Worm (Caenorhabditis elegans): Measurements from ENCODE around the gene H06H21.11.
A peak's percentile ranks its signal among the peaks of the same experiment; 100 is the strongest.

H06H21.11 gene

ce11 chrIV:4810377-4810984 is 3.4 kb upstream of the H06H21.11 start, which contains the start of gene eif-1.A:
Gene eif-1.A (plus strand): TSS chrIV:4810934.
- TF ChIP-seq snpc-4 (tag; optimal IDR thresholded peaks at IDR 0.05) (no peak), sem-2 (GFP tag; optimal IDR thresholded peaks at IDR 0.05) (no peak), nhr-237 (tag; optimal IDR thresholded peaks at IDR 0.05) (peak; percentile 41), ces-1 (GFP tag; optimal IDR thresholded peaks at IDR 0.05) (no peak), cnd-1 (tag; optimal IDR thresholded peaks at IDR 0.05) (no peak), tbx-8 (GFP tag; optimal IDR thresholded peaks at IDR 0.05) (no peak), lin-13 (tag; optimal IDR thresholded peaks at IDR 0.05) (peak; percentile 44), mab-5 (tag; optimal IDR thresholded peaks at IDR 0.05) (no peak), mep-1 (tag; optimal IDR thresholded peaks at IDR 0.05) (peak; percentile 79), elt-3 (tag; optimal IDR thresholded peaks at IDR 0.05) (no peak), drap-1 (GFP tag; optimal IDR thresholded peaks at IDR 0.05) (peak; percentile 3), nhr-12 (tag; optimal IDR thresholded peaks at IDR 0.05) (no peak), lsy-2 (tag; optimal IDR thresholded peaks at IDR 0.05) (peak; percentile 75), ham-2 (GFP tag; optimal IDR thresholded peaks at IDR 0.05) (peak; percentile 11), mls-2 (tag; optimal IDR thresholded peaks at IDR 0.05) (peak; percentile 2), zip-8 (tag; optimal IDR thresholded peaks at IDR 0.05) (no peak), pha-4 (tag; optimal IDR thresholded peaks at IDR 0.05) (peak; percentile 33), hlh-1 (tag; optimal IDR thresholded peaks at IDR 0.05) (peak; percentile 50), ceh-39 (tag; optimal IDR thresholded peaks at IDR 0.05) (peak; percentile 5), unc-62 (GFP tag; optimal IDR thresholded peaks at IDR 0.05) (no peak), sptf-1 (tag; optimal IDR thresholded peaks at IDR 0.05) (peak; percentile 22), lin-32 (GFP tag; optimal IDR thresholded peaks at IDR 0.05) (no peak), nhr-28 (tag; optimal IDR thresholded peaks at IDR 0.05) (no peak), elt-1 (tag; optimal IDR thresholded peaks at IDR 0.05; ENCODE audit: borderline replicate concordance, insufficient read depth) (no peak)

DNA sequence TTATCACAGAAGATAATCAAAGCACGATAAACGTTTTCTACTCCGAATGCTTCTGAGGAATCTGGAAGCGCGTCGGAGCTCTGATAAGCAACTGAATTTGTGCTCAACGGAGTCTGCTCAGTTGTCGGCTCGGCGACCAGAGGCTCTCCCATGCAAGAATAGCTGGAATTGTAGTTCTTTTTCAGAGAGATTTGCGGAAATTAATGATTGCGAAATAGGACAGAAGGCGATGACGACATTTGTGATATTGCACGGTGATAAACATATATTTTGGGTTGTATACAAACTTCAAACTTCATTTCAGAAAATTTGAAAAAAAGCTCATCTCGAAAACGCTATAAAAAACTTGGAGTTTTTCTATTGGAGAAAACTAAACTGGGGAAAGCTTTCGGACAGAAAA is 2.7 kb upstream of the H06H21.11 start, which contains the start of gene H06H21.37:
Gene H06H21.37 (minus strand): TSS at position 162 of the 400 bp plus-strand sequence.
- TF ChIP-seq nhr-28 (tag; optimal IDR thresholded peaks at IDR 0.05), result no peak
- TF ChIP-seq ham-2 (GFP tag; optimal IDR thresholded peaks at IDR 0.05), result no peak
- no peak for TF ChIP-seq sem-2 (GFP tag; optimal IDR thresholded peaks at IDR 0.05)
- no peak for TF ChIP-seq ztf-11 (tag; optimal IDR thresholded peaks at IDR 0.05)

ce11 chrIV:4809397-4809796 is 2.3 kb upstream of the H06H21.11 start, which contains the start of gene ubxn-6:
Gene ubxn-6 (minus strand): TSS chrIV:4809497.
- no peak for TF ChIP-seq mls-2 (tag; optimal IDR thresholded peaks at IDR 0.05)
- TF ChIP-seq ham-2 (GFP tag; optimal IDR thresholded peaks at IDR 0.05), result no peak
- no peak for TF ChIP-seq hlh-1 (tag; optimal IDR thresholded peaks at IDR 0.05)
- TF ChIP-seq ceh-83 (GFP tag; optimal IDR thresholded peaks at IDR 0.05), result no peak
- TF ChIP-seq nhr-12 (tag; optimal IDR thresholded peaks at IDR 0.05), result no peak
- TF ChIP-seq sptf-1 (tag; optimal IDR thresholded peaks at IDR 0.05), result no peak
- no peak for TF ChIP-seq tbx-8 (GFP tag; optimal IDR thresholded peaks at IDR 0.05)
- no peak for TF ChIP-seq elt-1 (tag; optimal IDR thresholded peaks at IDR 0.05; ENCODE audit: borderline replicate concordance, insufficient read depth)
- TF ChIP-seq lin-32 (GFP tag; optimal IDR thresholded peaks at IDR 0.05), result no peak

- TF ChIP-seq sem-2 (GFP tag; optimal IDR thresholded peaks at IDR 0.05), result no peak
- TF ChIP-seq bed-3 (GFP tag; optimal IDR thresholded peaks at IDR 0.05), result no peak
- no peak for TF ChIP-seq ceh-83 (GFP tag; optimal IDR thresholded peaks at IDR 0.05)
- TF ChIP-seq unc-62 (GFP tag; optimal IDR thresholded peaks at IDR 0.05), result no peak
- TF ChIP-seq nhr-2 (tag; optimal IDR thresholded peaks at IDR 0.05), result no peak
- no peak for TF ChIP-seq nhr-12 (tag; optimal IDR thresholded peaks at IDR 0.05)
- no peak for TF ChIP-seq mls-2 (tag; optimal IDR thresholded peaks at IDR 0.05)
- no peak for TF ChIP-seq ceh-43 (GFP tag; optimal IDR thresholded peaks at IDR 0.05)
- TF ChIP-seq zip-8 (tag; optimal IDR thresholded peaks at IDR 0.05), result no peak
Observed at ce11 chrIV:4806486-4806885, 633 bp downstream of the H06H21.11 start, which contains the start of gene dpf-5. Gene dpf-5 (minus strand): TSS chrIV:4806586.

DNA sequence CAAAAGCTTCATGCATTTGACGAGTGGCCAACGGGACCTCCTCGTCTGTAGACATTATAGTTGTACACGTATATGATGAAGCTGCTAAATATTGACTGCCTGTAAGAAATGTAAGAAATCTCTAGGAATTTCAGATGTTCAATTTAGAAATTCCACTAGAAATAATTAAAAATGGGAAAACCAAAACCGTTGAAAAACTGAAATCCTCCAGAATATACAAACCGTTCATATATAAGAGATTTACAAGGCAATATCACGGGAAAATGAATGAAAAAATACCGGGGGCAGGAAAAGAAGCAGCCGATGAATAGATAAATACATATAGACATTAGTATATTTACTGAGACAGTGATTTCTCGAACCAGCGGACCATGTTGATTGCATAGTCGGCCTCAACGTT is 4.6 kb downstream of the H06H21.11 start, which contains the start of gene dpf-7:
Gene dpf-7 (minus strand): TSS at position 101 of the 400 bp plus-strand sequence.
- no peak for TF ChIP-seq bed-3 (GFP tag; optimal IDR thresholded peaks at IDR 0.05)
- TF ChIP-seq tbx-8 (GFP tag; optimal IDR thresholded peaks at IDR 0.05), result no peak
- TF ChIP-seq elt-1 (tag; optimal IDR thresholded peaks at IDR 0.05; ENCODE audit: borderline replicate concordance, insufficient read depth), result no peak
- TF ChIP-seq zip-8 (tag; optimal IDR thresholded peaks at IDR 0.05), result no peak
- TF ChIP-seq elt-3 (tag; optimal IDR thresholded peaks at IDR 0.05), result no peak
- no peak for TF ChIP-seq snpc-4 (tag; optimal IDR thresholded peaks at IDR 0.05)

Data from whole organism, mixed stage, embryonic.